Fruit fly (Drosophila melanogaster): Measurements from ENCODE around the gene Dnai2.

DNA sequence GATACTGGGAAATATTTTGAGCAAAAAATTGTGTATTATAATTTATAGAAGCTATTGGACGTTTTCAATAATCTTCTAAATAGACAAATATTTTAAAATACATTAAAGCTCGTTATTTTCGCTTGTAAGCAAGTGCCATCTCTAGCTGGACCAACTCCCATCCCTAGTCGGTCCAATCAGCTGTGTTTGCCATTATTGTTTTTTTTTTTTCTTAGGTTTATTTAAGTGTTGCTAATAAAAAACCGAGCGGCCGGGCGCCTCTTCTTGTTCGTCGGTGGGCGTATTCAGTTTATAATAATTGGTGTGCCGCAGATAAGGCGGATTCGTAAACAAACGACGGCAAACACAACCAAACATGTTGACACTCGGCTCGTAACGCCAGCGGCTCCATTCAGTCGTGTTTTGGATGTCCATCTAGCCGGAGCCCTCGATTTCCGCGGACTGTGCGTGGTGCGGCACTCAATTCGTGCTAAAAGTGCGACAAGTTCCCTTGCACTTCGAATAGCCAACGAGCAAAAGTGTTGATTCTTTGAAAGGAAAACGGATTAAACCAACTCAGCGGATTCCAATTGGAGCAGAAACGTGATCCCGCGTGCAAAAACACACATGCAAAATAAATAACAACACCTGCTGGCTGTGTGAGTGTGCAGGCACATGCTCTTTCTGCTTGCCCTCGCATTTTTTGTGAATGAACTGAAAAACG is 15.1 kb downstream of the Dnai2 start, which contains the start of gene Sugb:
- TF ChIP-seq pan (optimal IDR thresholded peaks at IDR 0.05), result no peak
- TF ChIP-seq usp (GFP tag; optimal IDR thresholded peaks at IDR 0.05), result no peak

All from whole organism.